Fruit fly (Drosophila melanogaster): ENCODE results near the gene Iris.

Gene Iris

dm6 chr2L:1124265-1124664, 9.6 kb downstream of the Iris start:
- TF ChIP-seq Mio (GFP tag; optimal IDR thresholded peaks at IDR 0.05) (no peak), Hr83 (GFP tag; optimal IDR thresholded peaks at IDR 0.05; ENCODE audit: poor library complexity, severe bottlenecking) (no peak), CG9705 (GFP tag; optimal IDR thresholded peaks at IDR 0.05) (no peak), brk (GFP tag; optimal IDR thresholded peaks at IDR 0.05) (no peak), woc (GFP tag; optimal IDR thresholded peaks at IDR 0.05) (no peak), rgr (GFP tag; optimal IDR thresholded peaks at IDR 0.05) (no peak), CrebA (GFP tag; optimal IDR thresholded peaks at IDR 0.05; ENCODE audit: borderline replicate concordance) (no peak), Dfd (GFP tag; optimal IDR thresholded peaks at IDR 0.05) (no peak), pan (optimal IDR thresholded peaks at IDR 0.05) (no peak)

dm6 chr2L:1123078-1123818, 10.7 kb downstream of the Iris start:
- TF ChIP-seq dsf (GFP tag; optimal IDR thresholded peaks at IDR 0.05; ENCODE audit: borderline replicate concordance) (no peak), Dfd (GFP tag; optimal IDR thresholded peaks at IDR 0.05) (no peak), Hr83 (GFP tag; optimal IDR thresholded peaks at IDR 0.05; ENCODE audit: poor library complexity, severe bottlenecking) (no peak), Rel (GFP tag; optimal IDR thresholded peaks at IDR 0.05) (no peak), Rel (tag; optimal IDR thresholded peaks at IDR 0.05) (no peak), rgr (GFP tag; optimal IDR thresholded peaks at IDR 0.05) (no peak), dmrt93B (GFP tag; optimal IDR thresholded peaks at IDR 0.05) (no peak), Myc (optimal IDR thresholded peaks at IDR 0.05) (no peak), lola (GFP tag; optimal IDR thresholded peaks at IDR 0.05) (no peak), Jra (GFP tag; optimal IDR thresholded peaks at IDR 0.05) (no peak), Sp1 (GFP tag; optimal IDR thresholded peaks at IDR 0.05) (no peak), dl (GFP tag; optimal IDR thresholded peaks at IDR 0.05; ENCODE audit: insufficient read depth in 1 of 2, partially characterized antibody in 2 of 2) (no peak)

- no peak for TF ChIP-seq Rel (GFP tag; optimal IDR thresholded peaks at IDR 0.05)
- peak; percentile 75 for TF ChIP-seq Rel (tag; optimal IDR thresholded peaks at IDR 0.05)
- no peak for TF ChIP-seq tai (GFP tag; optimal IDR thresholded peaks at IDR 0.05)
These were observed 11.3 kb downstream of the Iris start for dm6 chr2L:1122711-1122960.

dm6 chr2L:1121942-1122710, 11.8 kb downstream of the Iris start:
- peak; percentile 30 for TF ChIP-seq br (GFP tag; optimal IDR thresholded peaks at IDR 0.05)
- TF ChIP-seq Jra (GFP tag; optimal IDR thresholded peaks at IDR 0.05) = peak; percentile 37
- no peak for TF ChIP-seq Dif (GFP tag; optimal IDR thresholded peaks at IDR 0.05; ENCODE audit: partially characterized antibody)
- no peak for TF ChIP-seq brk (GFP tag; optimal IDR thresholded peaks at IDR 0.05)
- no peak for TF ChIP-seq GATAd (GFP tag; optimal IDR thresholded peaks at IDR 0.05)
- peak; percentile 37 for TF ChIP-seq fru (GFP tag; optimal IDR thresholded peaks at IDR 0.05)
- TF ChIP-seq h (GFP tag; optimal IDR thresholded peaks at IDR 0.05) = peak; percentile 58
- TF ChIP-seq Hr83 (GFP tag; optimal IDR thresholded peaks at IDR 0.05; ENCODE audit: poor library complexity, severe bottlenecking) = peak; percentile 91
- TF ChIP-seq rgr (GFP tag; optimal IDR thresholded peaks at IDR 0.05) = peak; percentile 39
- TF ChIP-seq Myc (optimal IDR thresholded peaks at IDR 0.05) = no peak
- peak; percentile 44 for TF ChIP-seq OdsH (GFP tag; optimal IDR thresholded peaks at IDR 0.05)
- peak in 1 of 2 experiments; percentile 23 for TF ChIP-seq foxo (GFP tag; optimal IDR thresholded peaks at IDR 0.05)
- TF ChIP-seq dmrt93B (GFP tag; optimal IDR thresholded peaks at IDR 0.05) = no peak

- TF ChIP-seq N (GFP tag; optimal IDR thresholded peaks at IDR 0.05) (no peak), h (GFP tag; optimal IDR thresholded peaks at IDR 0.05) (peak; percentile 81), br (GFP tag; optimal IDR thresholded peaks at IDR 0.05) (no peak), Rel (GFP tag; optimal IDR thresholded peaks at IDR 0.05) (no peak), Rel (tag; optimal IDR thresholded peaks at IDR 0.05) (peak; percentile 73), fru (GFP tag; optimal IDR thresholded peaks at IDR 0.05) (no peak)
These were observed 13.5 kb downstream of the Iris start for dm6 chr2L:1120206-1120902.
